Worm (Caenorhabditis elegans) whole organism, late embryonic: ENCODE measurements around the gene sre-41.

ENCODE experiments used
- C08G9.2 ChIP-seq: sonication (generic microtip); optimal IDR thresholded peaks from 2 replicates; lab custom pipeline; 2016; ENCODE audit warnings: mild to moderate bottlenecking, missing genetic modification characterization, moderate library complexity, missing compliant biosample characterization
- C38D4.7 ChIP-seq: fragments of 200-800 bp; sonication (Bioruptor generic); optimal IDR thresholded peaks from 2 replicates; lab custom pipeline; 2018; ENCODE audit warnings: mild to moderate bottlenecking, missing genetic modification characterization, moderate library complexity, missing compliant biosample characterization
- K02D7.2 ChIP-seq: sonication (generic microtip); optimal IDR thresholded peaks from 2 replicates; lab custom pipeline; 2017; ENCODE audit warnings: mild to moderate bottlenecking, missing genetic modification characterization, missing compliant biosample characterization
- K09A11.1 ChIP-seq: sonication (generic microtip); optimal IDR thresholded peaks from 2 replicates; lab custom pipeline; 2017; ENCODE audit warnings: antibody characterized with exemption, mild to moderate bottlenecking, missing genetic modification characterization, missing compliant biosample characterization; ENCODE audit not compliant: insufficient read depth
- Y22D7AL.16 ChIP-seq: sonication (generic microtip); optimal IDR thresholded peaks from 2 replicates; lab custom pipeline; 2016; ENCODE audit warnings: missing genetic modification characterization, missing compliant biosample characterization
- ama-1 ChIP-seq: fragments of 150-350 bp; optimal IDR thresholded peaks from 2 replicates; lab custom pipeline; 2014
- ceh-14 ChIP-seq: sonication (generic microtip); optimal IDR thresholded peaks from 2 replicates; lab custom pipeline; 2016; ENCODE audit warnings: missing genotype, missing genetic modification characterization, missing compliant biosample characterization
- ceh-19 ChIP-seq: fragments of 200-800 bp; sonication (Bioruptor generic); optimal IDR thresholded peaks from 2 replicates; lab custom pipeline; 2018; ENCODE audit warnings: mild to moderate bottlenecking, missing genetic modification characterization, missing compliant biosample characterization
- ceh-22 ChIP-seq: sonication (generic microtip); optimal IDR thresholded peaks from 2 replicates; lab custom pipeline; 2017; ENCODE audit warnings: missing biosample characterization, missing genetic modification characterization
- ceh-24 ChIP-seq: sonication (generic microtip); optimal IDR thresholded peaks from 2 replicates; lab custom pipeline; 2016; ENCODE audit warnings: mild to moderate bottlenecking, missing genetic modification characterization, missing compliant biosample characterization
- ceh-34 ChIP-seq: sonication (generic microtip); optimal IDR thresholded peaks from 2 replicates; lab custom pipeline; 2016; ENCODE audit warnings: mild to moderate bottlenecking, missing genetic modification characterization, missing compliant biosample characterization
- ceh-6 ChIP-seq: fragments of 200-800 bp; sonication (Bioruptor generic); optimal IDR thresholded peaks from 2 replicates; lab custom pipeline; 2018; ENCODE audit warnings: mild to moderate bottlenecking, missing genetic modification characterization, missing compliant biosample characterization
- dmd-4 ChIP-seq: sonication (generic microtip); optimal IDR thresholded peaks from 2 replicates; lab custom pipeline; 2016; ENCODE audit warnings: borderline replicate concordance, missing genetic modification characterization, missing compliant biosample characterization
- dve-1 ChIP-seq: sonication (generic microtip); optimal IDR thresholded peaks from 2 replicates; lab custom pipeline; 2017; ENCODE audit warnings: antibody characterized with exemption, mild to moderate bottlenecking, missing genetic modification characterization, missing compliant biosample characterization
- elt-2 ChIP-seq: sonication (generic microtip); optimal IDR thresholded peaks from 2 replicates; lab custom pipeline; 2016; ENCODE audit warnings: missing genetic modification reagents, missing genetic modification characterization, missing compliant biosample characterization
- elt-4 ChIP-seq: sonication (generic microtip); optimal IDR thresholded peaks from 2 replicates; lab custom pipeline; 2016; ENCODE audit warnings: missing genetic modification characterization, missing compliant biosample characterization
- ets-4 ChIP-seq: sonication (generic microtip); optimal IDR thresholded peaks from 2 replicates; lab custom pipeline; 2016; ENCODE audit warnings: missing genetic modification characterization, missing compliant biosample characterization
- eyg-1 ChIP-seq: sonication (generic microtip); optimal IDR thresholded peaks from 2 replicates; lab custom pipeline; 2016; ENCODE audit warnings: missing genotype, missing genetic modification characterization, missing compliant biosample characterization
- gmeb-2 ChIP-seq: sonication (generic microtip); optimal IDR thresholded peaks from 2 replicates; lab custom pipeline; 2016; ENCODE audit warnings: missing genetic modification characterization, inconsistent platforms, missing compliant biosample characterization
- hlh-13 ChIP-seq: fragments of 200-800 bp; sonication (Bioruptor generic); optimal IDR thresholded peaks from 2 replicates; lab custom pipeline; 2018; ENCODE audit warnings: mild to moderate bottlenecking, missing genetic modification characterization, missing compliant biosample characterization
- lim-6 ChIP-seq: sonication (generic microtip); optimal IDR thresholded peaks from 2 replicates; lab custom pipeline; 2016; ENCODE audit warnings: missing genetic modification characterization, missing compliant biosample characterization
- nfya-1 ChIP-seq: sonication (generic microtip); optimal IDR thresholded peaks from 2 replicates; lab custom pipeline; 2017; ENCODE audit warnings: missing genetic modification characterization, mild to moderate bottlenecking, missing compliant biosample characterization, antibody characterized with exemption, moderate library complexity
- pha-2 ChIP-seq: sonication (generic microtip); optimal IDR thresholded peaks from 2 replicates; lab custom pipeline; 2017; ENCODE audit warnings: mild to moderate bottlenecking, missing genetic modification characterization, missing compliant biosample characterization
- rnt-1 ChIP-seq: sonication (generic microtip); optimal IDR thresholded peaks from 2 replicates; lab custom pipeline; 2016; ENCODE audit warnings: missing genetic modification characterization, missing compliant biosample characterization
- sox-2 ChIP-seq: fragments of 200-800 bp; sonication (Bioruptor generic); IDR thresholded peaks from 2 replicates; pipeline ENCODE4 v1.3.6; 2022; ENCODE audit warnings: missing genetic modification reagents, missing genetic modification characterization, missing compliant biosample characterization
- syd-9 ChIP-seq: sonication (generic microtip); optimal IDR thresholded peaks from 2 replicates; lab custom pipeline; 2016; ENCODE audit warnings: mild to moderate bottlenecking, missing genetic modification characterization, moderate library complexity, missing compliant biosample characterization
- unc-3 ChIP-seq, 2 experiments: fragments of 200-800 bp in 1 of 2; sonication (Bioruptor generic) in 1 of 2; sonication (generic microtip) in 1 of 2; conservative IDR thresholded peaks in 1 of 2; optimal IDR thresholded peaks in 1 of 2; 2 replicates each; pipeline versions ENCODE4 v1.3.6 to Lab custom; 2016 to 2022; ENCODE audit warnings: missing compliant biosample characterization in 2 of 2, missing genetic modification characterization in 2 of 2, missing genetic modification reagents in 1 of 2
- unc-55 ChIP-seq: sonication (generic microtip); optimal IDR thresholded peaks from 2 replicates; lab custom pipeline; 2017; ENCODE audit warnings: missing biosample characterization, missing genetic modification reagents, missing genetic modification characterization
- unc-86 ChIP-seq: sonication (generic microtip); optimal IDR thresholded peaks from 2 replicates; lab custom pipeline; 2016; ENCODE audit warnings: missing genetic modification characterization, missing compliant biosample characterization
- zip-5 ChIP-seq: sonication (generic microtip); optimal IDR thresholded peaks from 2 replicates; lab custom pipeline; 2016; ENCODE audit warnings: missing genetic modification characterization, missing compliant biosample characterization
- ztf-16 ChIP-seq: sonication (generic microtip); optimal IDR thresholded peaks from 2 replicates; lab custom pipeline; 2017; ENCODE audit warnings: missing genetic modification characterization, missing compliant biosample characterization

Gene sre-41

DNA sequence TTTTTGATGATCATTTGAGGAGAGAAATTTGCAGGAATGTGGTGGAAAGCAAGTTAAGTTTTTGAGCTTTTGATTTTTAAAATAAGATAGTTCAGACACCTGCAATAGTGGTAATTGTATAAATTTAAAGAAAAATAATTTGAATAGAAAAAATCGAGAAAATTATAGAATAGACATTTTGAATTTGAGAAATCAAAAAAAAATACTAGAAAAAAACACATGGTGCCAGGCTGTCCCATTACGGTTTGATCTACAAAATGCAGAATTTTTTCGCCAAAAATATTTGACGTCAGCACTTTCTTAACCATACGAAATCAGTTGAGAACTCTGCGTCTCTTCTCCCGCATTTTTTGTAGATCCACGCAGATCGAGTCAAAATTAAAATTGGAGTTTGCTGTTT, 29.4 kb downstream of the sre-41 start, which contains the start of gene sre-27:
sre-27 (minus strand) TSS at position 101 of the 400 bp plus-strand sequence.
- no peak for TF ChIP-seq C38D4.7 (GFP tag; lab: Kevin White, UChicago)
- TF ChIP-seq ztf-16 (tag; lab: Kevin White, UChicago), result no peak
- TF ChIP-seq unc-55 (GFP tag; lab: Kevin White, UChicago), result no peak
- TF ChIP-seq syd-9 (tag; lab: Kevin White, UChicago), result no peak
- TF ChIP-seq unc-3 (GFP tag; conservative IDR thresholded peaks at IDR 0.05; lab: Robert Waterston, UW), result no peak
- no peak for TF ChIP-seq unc-3 (tag; optimal IDR thresholded peaks at IDR 0.05; lab: Kevin White, UChicago)

DNA sequence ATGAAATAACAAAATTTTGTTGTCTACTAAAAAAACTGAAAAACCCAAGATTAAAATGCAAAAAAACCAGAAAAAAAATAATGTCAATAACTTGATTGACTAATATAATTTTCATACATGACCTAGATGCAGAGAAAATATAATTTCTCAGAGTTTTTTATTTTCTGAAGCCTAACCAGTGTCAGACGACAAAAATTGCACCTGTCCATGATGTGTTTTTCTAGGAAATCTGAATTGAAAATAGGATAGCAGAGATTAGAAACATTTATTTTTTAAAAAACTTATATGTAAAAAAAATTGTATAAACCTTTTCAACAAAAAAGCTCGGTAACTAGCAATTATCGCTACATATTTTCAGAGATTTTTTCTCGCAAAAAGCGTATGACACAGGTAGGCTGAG, 29.9 kb downstream of the sre-41 start:
- TF ChIP-seq sox-2 (GFP tag; lab: Robert Waterston, UW) (no peak), Y22D7AL.16 (no peak), gmeb-2 (tag; lab: Kevin White, UChicago) (no peak), K02D7.2 (tag; lab: Kevin White, UChicago) (no peak), ama-1 (lab: Kevin White, UChicago) (no peak), elt-2 (tag; lab: Kevin White, UChicago) (no peak)

DNA sequence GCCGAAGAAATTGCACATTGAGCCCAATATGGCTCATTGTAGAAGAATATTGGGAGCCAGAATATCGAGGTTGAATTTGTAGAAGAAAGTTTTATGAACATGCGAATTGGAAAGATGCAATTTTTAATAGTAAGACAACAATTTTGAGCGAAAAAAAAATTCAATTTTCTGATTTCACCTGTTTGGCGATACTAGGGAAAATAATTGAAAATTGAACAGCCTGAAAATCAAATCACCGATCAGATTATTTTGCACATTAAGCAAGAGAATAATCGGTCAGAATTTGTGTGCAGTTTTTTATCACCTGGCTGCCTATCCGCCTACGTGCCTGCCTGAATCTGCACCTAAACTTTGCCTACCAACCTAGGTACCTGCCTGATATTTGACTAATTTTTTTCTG, 32.4 kb downstream of the sre-41 start, which contains the start of gene sre-26:
sre-26 (minus strand) TSS at position 101 of the 400 bp plus-strand sequence.
- TF ChIP-seq dmd-4 (tag; lab: Kevin White, UChicago) (no peak), eyg-1 (tag; lab: Kevin White, UChicago) (no peak), zip-5 (tag; lab: Kevin White, UChicago) (no peak), unc-86 (tag; lab: Kevin White, UChicago) (no peak), dve-1 (no peak), ceh-14 (no peak), ceh-22 (tag; lab: Kevin White, UChicago) (no peak), ceh-34 (no peak)

DNA sequence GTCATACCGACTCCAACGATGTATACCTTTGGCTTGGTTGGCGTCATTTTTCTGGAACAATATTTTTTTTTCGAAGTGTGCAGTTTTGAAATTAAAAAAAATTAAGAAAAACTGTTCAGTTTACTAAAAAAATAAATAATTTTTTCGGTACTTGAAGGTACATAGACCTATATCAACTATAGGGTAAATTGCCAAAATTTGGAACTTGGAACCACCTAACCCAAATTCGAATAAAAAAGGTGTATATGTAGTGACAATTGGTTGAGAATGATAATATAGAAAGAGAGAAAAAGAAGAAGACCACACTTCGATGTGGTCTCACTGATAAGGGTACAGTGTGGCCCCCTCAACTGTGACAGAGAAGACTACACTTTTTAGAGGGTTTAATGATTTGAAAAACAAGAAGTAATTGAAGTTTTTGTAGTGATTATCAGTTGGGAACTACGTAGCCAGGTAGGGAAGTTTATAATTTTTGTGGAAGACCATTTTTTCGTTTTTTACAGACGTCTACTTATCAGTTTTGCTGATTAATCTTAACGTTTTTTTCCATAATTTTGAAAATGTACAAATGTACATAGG, 37.7 kb downstream of the sre-41 start, which contains the start of gene daf-22:
daf-22 (minus strand) TSS at position 51 of the 579 bp plus-strand sequence.
- TF ChIP-seq elt-2 (tag; lab: Kevin White, UChicago), result peak; percentile 76
- TF ChIP-seq unc-3 (GFP tag; conservative IDR thresholded peaks at IDR 0.05; lab: Robert Waterston, UW), result no peak
- no peak for TF ChIP-seq unc-3 (tag; optimal IDR thresholded peaks at IDR 0.05; lab: Kevin White, UChicago)

DNA sequence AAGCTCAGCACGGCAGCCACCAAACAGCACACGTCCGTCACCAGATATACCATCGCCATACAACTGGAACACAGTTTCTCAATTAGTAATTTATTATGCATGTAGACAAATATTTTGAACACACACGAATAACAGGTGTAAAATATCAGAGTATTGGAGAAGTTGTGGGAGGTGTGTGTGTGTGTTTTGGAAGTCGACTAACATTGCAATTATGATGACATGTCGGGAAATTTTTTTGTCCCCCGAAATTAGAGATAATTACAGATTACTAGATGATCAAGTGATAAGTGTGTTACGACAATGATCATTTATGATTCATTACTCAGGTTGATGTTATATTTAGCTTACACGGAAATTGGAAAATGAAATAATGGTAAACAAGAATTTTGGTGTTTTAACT, 41.7 kb downstream of the sre-41 start, which contains the start of gene Y57A10C.8:
Y57A10C.8 (minus strand) TSS at position 101 of the 400 bp plus-strand sequence.
- TF ChIP-seq ceh-19 (GFP tag; lab: Kevin White, UChicago) (no peak), ama-1 (lab: Kevin White, UChicago) (no peak), ceh-24 (tag; lab: Kevin White, UChicago) (no peak), sox-2 (GFP tag; lab: Robert Waterston, UW) (no peak), ceh-6 (GFP tag; lab: Kevin White, UChicago) (no peak), Y22D7AL.16 (no peak), ceh-22 (tag; lab: Kevin White, UChicago) (no peak), ceh-34 (no peak), pha-2 (tag; lab: Kevin White, UChicago) (no peak), hlh-13 (GFP tag; lab: Kevin White, UChicago) (no peak), C08G9.2 (tag; lab: Kevin White, UChicago) (no peak)

DNA sequence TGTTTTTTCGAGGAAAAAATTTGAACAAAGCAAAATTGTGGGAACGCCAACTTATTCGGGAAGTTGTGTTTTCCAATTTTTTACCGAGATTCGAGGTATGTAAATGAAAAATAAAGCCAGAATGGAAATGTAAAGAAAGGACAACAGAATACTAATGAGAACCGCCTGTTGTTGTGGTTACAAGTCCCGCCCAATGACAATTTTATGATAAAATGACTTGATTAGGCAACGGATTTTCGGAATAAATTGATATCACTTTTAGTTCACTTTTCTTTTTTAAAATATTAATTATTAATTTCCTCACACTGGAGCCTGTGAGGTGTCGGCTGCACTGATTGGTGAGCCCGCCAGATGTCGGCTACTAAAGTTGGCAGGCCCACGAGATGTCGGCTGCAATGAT, 44.3 kb downstream of the sre-41 start, which contains the start of gene dct-12:
dct-12 (minus strand) TSS at position 101 of the 400 bp plus-strand sequence.
- TF ChIP-seq K09A11.1 (tag; lab: Kevin White, UChicago) (no peak), nfya-1 (tag; lab: Kevin White, UChicago) (no peak), lim-6 (tag; lab: Kevin White, UChicago) (no peak), elt-4 (tag; lab: Kevin White, UChicago) (no peak), rnt-1 (tag; lab: Kevin White, UChicago) (no peak), ets-4 (no peak)
